Fruit fly (Drosophila melanogaster): ENCODE measurements around the gene CG9727.

Gene CG9727

dm6 chr3R:6410412-6411225, 45.9 kb downstream of the CG9727 start (continued):
- TF ChIP-seq CG12659 (GFP tag; optimal IDR thresholded peaks at IDR 0.05), result peak; percentile 94
- peak; percentile 75; the same call in 2 of the 4 replicates for TF ChIP-seq chinmo (GFP tag; IDR thresholded peaks at IDR 0.05; ENCODE audit: partially characterized antibody)
- peak; percentile 51 for TF ChIP-seq ap (GFP tag; IDR thresholded peaks at IDR 0.05)
- TF ChIP-seq gro (GFP tag; optimal IDR thresholded peaks at IDR 0.05), result peak; percentile 54
- TF ChIP-seq CG11504 (tag; optimal IDR thresholded peaks at IDR 0.05), result peak; percentile 94
- TF ChIP-seq trh (GFP tag; optimal IDR thresholded peaks at IDR 0.05), result peak; percentile 53
- peak; percentile 61; the same call in 1 of the 3 replicates for TF ChIP-seq jigr1 (GFP tag; IDR thresholded peaks at IDR 0.05)
- peak; percentile 61; the same call in 1 of the 2 replicates for TF ChIP-seq sens-2 (GFP tag; IDR thresholded peaks at IDR 0.05)
- 0 out of 2 replicates have a peak, but pooled peaks have one; percentile 13 for TF ChIP-seq CG1024 (GFP tag; IDR thresholded peaks at IDR 0.05)
- no peak for TF ChIP-seq fru (optimal IDR thresholded peaks at IDR 0.05)
- peak; percentile 65 for TF ChIP-seq CG12744 (GFP tag; optimal IDR thresholded peaks at IDR 0.05)
- TF ChIP-seq sug (tag; optimal IDR thresholded peaks at IDR 0.05), result peak; percentile 83
- peak; percentile 89 for TF ChIP-seq CG10979 (tag; optimal IDR thresholded peaks at IDR 0.05)
- TF ChIP-seq CG3407 (GFP tag; optimal IDR thresholded peaks at IDR 0.05), result no peak
- TF ChIP-seq sna (GFP tag; IDR thresholded peaks at IDR 0.05; ENCODE audit: partially characterized antibody), result no peak
- TF ChIP-seq CG17829 (tag; optimal IDR thresholded peaks at IDR 0.05), result peak; percentile 88
- TF ChIP-seq ranshi (GFP tag; IDR thresholded peaks at IDR 0.05), result peak; percentile 68; the same call in 1 of the 2 replicates
- peak; percentile 78 for TF ChIP-seq CG6689 (GFP tag; IDR thresholded peaks at IDR 0.05)
- peak; percentile 65 for TF ChIP-seq Myb (GFP tag; optimal IDR thresholded peaks at IDR 0.05)
- TF ChIP-seq Ravus (GFP tag; IDR thresholded peaks at IDR 0.05), result no peak; the same call in 1 of the 2 replicates
- TF ChIP-seq Lpt (GFP tag; optimal IDR thresholded peaks at IDR 0.05), result no peak
- peak; percentile 84 for TF ChIP-seq CG15601 (tag; optimal IDR thresholded peaks at IDR 0.05)
- TF ChIP-seq CG2116 (GFP tag; optimal IDR thresholded peaks at IDR 0.05), result peak; percentile 56
- TF ChIP-seq dpn (GFP tag; optimal IDR thresholded peaks at IDR 0.05), result peak; percentile 81 to 88
- TF ChIP-seq Fer1 (GFP tag; optimal IDR thresholded peaks at IDR 0.05), result peak; percentile 89
- TF ChIP-seq kay (GFP tag; optimal IDR thresholded peaks at IDR 0.05), result peak; percentile 78
- 0 out of 3 replicates have a peak, but pooled peaks have one; percentile 38 for TF ChIP-seq Optix (GFP tag; IDR thresholded peaks at IDR 0.05)
- peak; percentile 85 for TF ChIP-seq CG8388 (GFP tag; optimal IDR thresholded peaks at IDR 0.05)
- TF ChIP-seq CG10147 (GFP tag; optimal IDR thresholded peaks at IDR 0.05), result peak; percentile 91
- TF ChIP-seq vnd (GFP tag; IDR thresholded peaks at IDR 0.05; ENCODE audit: partially characterized antibody), result no peak
- 0 out of 2 replicates have a peak, but pooled peaks have one; percentile 20 for TF ChIP-seq CkIIα-i1 (GFP tag; IDR thresholded peaks at IDR 0.05)
- TF ChIP-seq knrl (GFP tag; IDR thresholded peaks at IDR 0.05; ENCODE audit: partially characterized antibody), result no peak
- peak; percentile 81 for TF ChIP-seq CG4820 (GFP tag; optimal IDR thresholded peaks at IDR 0.05)
- peak; percentile 85 for TF ChIP-seq Atf-2 (GFP tag; optimal IDR thresholded peaks at IDR 0.05)
- TF ChIP-seq sc (optimal IDR thresholded peaks at IDR 0.05), result no peak
- TF ChIP-seq sc (GFP tag; optimal IDR thresholded peaks at IDR 0.05), result peak; percentile 81
- peak; percentile 80 for TF ChIP-seq CG6683 (GFP tag; optimal IDR thresholded peaks at IDR 0.05)
- TF ChIP-seq CG6254 (GFP tag; optimal IDR thresholded peaks at IDR 0.05), result peak; percentile 71
- peak; percentile 50; the same call in 1 of the 2 replicates for TF ChIP-seq CG4730 (GFP tag; IDR thresholded peaks at IDR 0.05)
- TF ChIP-seq chif (GFP tag; optimal IDR thresholded peaks at IDR 0.05), result peak; percentile 78 to 83
- TF ChIP-seq slou (GFP tag; optimal IDR thresholded peaks at IDR 0.05), result peak; percentile 65
- peak; percentile 92 for TF ChIP-seq CG31441 (GFP tag; IDR thresholded peaks at IDR 0.05)
- TF ChIP-seq Hmr (GFP tag; optimal IDR thresholded peaks at IDR 0.05), result peak; percentile 88
- peak; percentile 30 for TF ChIP-seq Sry-δ (GFP tag; optimal IDR thresholded peaks at IDR 0.05)
- TF ChIP-seq CG7963 (GFP tag; IDR thresholded peaks at IDR 0.05; ENCODE audit: partially characterized antibody), result no peak
- TF ChIP-seq D (optimal IDR thresholded peaks at IDR 0.05), result no peak
- peak; percentile 86 for TF ChIP-seq D (GFP tag; optimal IDR thresholded peaks at IDR 0.05)
- TF ChIP-seq Mad (GFP tag; optimal IDR thresholded peaks at IDR 0.05), result peak; percentile 70
- peak in 1 of 2 experiments; percentile 88 for TF ChIP-seq Hr78 (GFP tag; optimal IDR thresholded peaks at IDR 0.05)

All from whole organism, embryonic.